Fruit fly (Drosophila melanogaster) whole organism, embryonic: Measurements from ENCODE around the gene CG4757.

Experiments
- Abd-B ChIP-seq: fragments of 200-800 bp; sonication (Bioruptor generic); optimal IDR thresholded peaks from 2 replicates; lab custom pipeline; 2018; ENCODE audit warnings: missing biosample characterization, mild to moderate bottlenecking, missing genetic modification characterization, moderate library complexity
- BEAF-32 ChIP-seq: fragments of 200-800 bp; sonication (Bioruptor generic); optimal IDR thresholded peaks from 3 replicates; lab custom pipeline; 2017; ENCODE audit warnings: missing biosample characterization, missing genetic modification characterization, mild to moderate bottlenecking, moderate library complexity, missing genetic modification reagents
- CG1024 ChIP-seq: fragments of 200-800 bp; sonication (Bioruptor generic); IDR thresholded peaks from 2 replicates; pipeline ENCODE4 v1.3.6; 2022; ENCODE audit warnings: missing biosample characterization, missing genetic modification characterization
- CG11695 ChIP-seq: fragments of 200-800 bp; sonication (Bioruptor generic); IDR thresholded peaks from 3 replicates; pipeline ENCODE4 v1.3.6; 2022; ENCODE audit warnings: missing biosample characterization, missing genetic modification characterization
- CG13424 ChIP-seq: fragments of 200-800 bp; sonication (Bioruptor generic); optimal IDR thresholded peaks from 2 replicates; lab custom pipeline; 2019; ENCODE audit warnings: missing biosample characterization, mild to moderate bottlenecking, missing genetic modification characterization, moderate library complexity
- CG13624 ChIP-seq: fragments of 200-800 bp; sonication (Bioruptor generic); optimal IDR thresholded peaks from 2 replicates; lab custom pipeline; 2016; ENCODE audit warnings: missing biosample characterization, missing genetic modification characterization
- CG14860 ChIP-seq: fragments of 200-800 bp; sonication (Bioruptor generic); IDR thresholded peaks from 3 replicates; pipeline ENCODE4 v1.3.6; 2022; ENCODE audit warnings: missing biosample characterization, missing genetic modification characterization; ENCODE audit not compliant: partially characterized antibody
- CG15479 ChIP-seq: fragments of 200-800 bp; sonication (Bioruptor generic); optimal IDR thresholded peaks from 3 replicates; lab custom pipeline; 2019; ENCODE audit warnings: missing biosample characterization, mild to moderate bottlenecking, missing genetic modification characterization, moderate library complexity
- CG17612 ChIP-seq: fragments of 200-800 bp; sonication (Bioruptor generic); IDR thresholded peaks from 2 replicates; pipeline ENCODE4 v1.3.6; 2022; ENCODE audit warnings: missing biosample characterization, missing genetic modification characterization
- CG2120 ChIP-seq: fragments of 200-800 bp; sonication (Bioruptor generic); optimal IDR thresholded peaks from 3 replicates; lab custom pipeline; 2016; ENCODE audit warnings: missing biosample characterization, missing genetic modification characterization
- CG2678 ChIP-seq: fragments of 200-800 bp; sonication (Bioruptor generic); optimal IDR thresholded peaks from 3 replicates; lab custom pipeline; 2019; ENCODE audit warnings: missing biosample characterization, mild to moderate bottlenecking, missing genetic modification characterization, moderate library complexity
- CG3163 ChIP-seq: fragments of 200-800 bp; sonication (Bioruptor generic); optimal IDR thresholded peaks from 3 replicates; lab custom pipeline; 2016; ENCODE audit warnings: missing biosample characterization, missing genetic modification characterization
- CG3995 ChIP-seq: fragments of 200-800 bp; sonication (Bioruptor generic); optimal IDR thresholded peaks from 3 replicates; lab custom pipeline; 2016; ENCODE audit warnings: missing biosample characterization, missing genetic modification characterization
- CG6254 ChIP-seq: fragments of 200-800 bp; sonication (Bioruptor generic); optimal IDR thresholded peaks from 3 replicates; lab custom pipeline; 2017; ENCODE audit warnings: mild to moderate bottlenecking, missing biosample characterization, missing genetic modification reagents, missing genetic modification characterization
- CG6689 ChIP-seq: fragments of 200-800 bp; sonication (Bioruptor generic); IDR thresholded peaks from 2 replicates; pipeline ENCODE4 v1.3.6; 2022; ENCODE audit warnings: missing biosample characterization, missing genetic modification characterization
- CG8924 ChIP-seq: fragments of 200-800 bp; optimal IDR thresholded peaks from 3 replicates; lab custom pipeline; 2019; ENCODE audit warnings: missing biosample characterization, mild to moderate bottlenecking, missing genetic modification characterization, moderate library complexity
- Chrac-16 ChIP-seq: fragments of 200-800 bp; sonication (Bioruptor generic); optimal IDR thresholded peaks from 3 replicates; lab custom pipeline; 2016; ENCODE audit warnings: missing biosample characterization, missing genetic modification characterization
- CrebB ChIP-seq: fragments of 200-800 bp; sonication (Bioruptor generic); optimal IDR thresholded peaks from 3 replicates; lab custom pipeline; 2018; ENCODE audit warnings: missing biosample characterization, mild to moderate bottlenecking, missing genetic modification characterization
- D ChIP-seq, 2 experiments: fragments of 200-800 bp in 1 of 2; fragments of >200 bp in 1 of 2; sonication (Bioruptor generic) in 1 of 2; optimal IDR thresholded peaks; 2 replicates in 1 of 2; 3 replicates in 1 of 2; lab custom pipeline; 2017; ENCODE audit warnings: mild to moderate bottlenecking in 1 of 2, missing biosample characterization in 1 of 2, missing genetic modification characterization in 1 of 2, missing genetic modification reagents in 1 of 2
- Ets65A ChIP-seq: fragments of 200-800 bp; sonication (Bioruptor generic); peaks from one replicate; lab custom pipeline; 2016; ENCODE audit warnings: missing biosample characterization, missing genetic modification characterization
- Gsc ChIP-seq: fragments of 200-800 bp; sonication (Bioruptor generic); IDR thresholded peaks from 2 replicates; pipeline ENCODE4 v1.3.6; 2022; ENCODE audit warnings: missing biosample characterization, missing genetic modification characterization
- Hand ChIP-seq: fragments of 200-800 bp; sonication (Bioruptor generic); optimal IDR thresholded peaks from 2 replicates; lab custom pipeline; 2017; ENCODE audit warnings: mild to moderate bottlenecking, missing biosample characterization, missing genetic modification reagents, missing genetic modification characterization
- MTF-1 ChIP-seq: fragments of 200-800 bp; sonication (Bioruptor generic); optimal IDR thresholded peaks from 2 replicates; lab custom pipeline; 2018; ENCODE audit warnings: missing biosample characterization, mild to moderate bottlenecking, missing genetic modification characterization, borderline replicate concordance
- Meics ChIP-seq: fragments of 200-800 bp; sonication (Bioruptor generic); optimal IDR thresholded peaks from 2 replicates; lab custom pipeline; 2017; ENCODE audit warnings: missing biosample characterization, mild to moderate bottlenecking, missing genetic modification characterization
- NC2α ChIP-seq: fragments of 200-800 bp; sonication (Bioruptor generic); optimal IDR thresholded peaks from 2 replicates; lab custom pipeline; 2016; ENCODE audit warnings: missing biosample characterization, missing genetic modification characterization
- NK7.1 ChIP-seq: fragments of 200-800 bp; sonication (Bioruptor generic); optimal IDR thresholded peaks from 3 replicates; lab custom pipeline; 2016; ENCODE audit warnings: missing biosample characterization, missing genetic modification characterization
- NfI ChIP-seq: fragments of 200-800 bp; sonication (Bioruptor generic); optimal IDR thresholded peaks from 3 replicates; lab custom pipeline; 2018; ENCODE audit warnings: missing biosample characterization, mild to moderate bottlenecking, missing genetic modification characterization, moderate library complexity
- Oli ChIP-seq: fragments of 200-800 bp; sonication (Bioruptor generic); optimal IDR thresholded peaks from 2 replicates; lab custom pipeline; 2018; ENCODE audit warnings: missing biosample characterization, mild to moderate bottlenecking, missing genetic modification characterization, moderate library complexity
- Xbp1 ChIP-seq: fragments of 200-800 bp; sonication (Bioruptor generic); optimal IDR thresholded peaks from 3 replicates; lab custom pipeline; 2016; ENCODE audit warnings: missing biosample characterization, mild to moderate bottlenecking, missing genetic modification characterization
- al ChIP-seq: fragments of 200-800 bp; sonication (Bioruptor generic); IDR thresholded peaks from 2 replicates; pipeline ENCODE4 v1.3.6; 2022; ENCODE audit warnings: missing biosample characterization, missing genetic modification characterization
- ash1 ChIP-seq: fragments of 200-800 bp; sonication (Bioruptor generic); optimal IDR thresholded peaks from 2 replicates; lab custom pipeline; 2018; ENCODE audit warnings: missing biosample characterization, mild to moderate bottlenecking, missing genetic modification characterization
- bab2 ChIP-seq: fragments of 200-800 bp; sonication (Bioruptor generic); optimal IDR thresholded peaks from 2 replicates; lab custom pipeline; 2016; ENCODE audit warnings: missing biosample characterization, missing genetic modification characterization
- bcd ChIP-seq: fragments of 200-800 bp; sonication (Bioruptor generic); optimal IDR thresholded peaks from 2 replicates; lab custom pipeline; 2017; ENCODE audit warnings: missing biosample characterization, mild to moderate bottlenecking, missing genetic modification characterization
- crc ChIP-seq: fragments of 200-800 bp; sonication (Bioruptor generic); optimal IDR thresholded peaks from 2 replicates; lab custom pipeline; 2016; ENCODE audit warnings: missing biosample characterization, missing genetic modification characterization
- dimm ChIP-seq: fragments of 200-800 bp; sonication (Bioruptor generic); IDR thresholded peaks from 2 replicates; pipeline ENCODE4 v1.3.6; 2022; ENCODE audit warnings: missing biosample characterization, missing genetic modification characterization
- dpn ChIP-seq, 2 experiments: fragments of 200-800 bp; sonication (Bioruptor generic); optimal IDR thresholded peaks; 3 replicates each; lab custom pipeline; 2016; ENCODE audit warnings: missing biosample characterization in 2 of 2, missing genetic modification characterization in 2 of 2
- fd3F ChIP-seq: fragments of 200-800 bp; sonication (Bioruptor generic); optimal IDR thresholded peaks from 2 replicates; lab custom pipeline; 2018; ENCODE audit warnings: missing biosample characterization, mild to moderate bottlenecking, missing genetic modification characterization, moderate library complexity
- gfzf ChIP-seq: fragments of 200-800 bp; sonication (Bioruptor generic); optimal IDR thresholded peaks from 2 replicates; lab custom pipeline; 2016; ENCODE audit warnings: missing biosample characterization, mild to moderate bottlenecking, missing genetic modification characterization, moderate library complexity
- her ChIP-seq: fragments of 200-800 bp; sonication (Bioruptor generic); optimal IDR thresholded peaks from 2 replicates; lab custom pipeline; 2016; ENCODE audit warnings: missing biosample characterization, missing genetic modification characterization
- lmd ChIP-seq: fragments of 200-800 bp; sonication (Bioruptor generic); IDR thresholded peaks from 2 replicates; pipeline ENCODE4 v1.3.6; 2022; ENCODE audit warnings: missing biosample characterization, missing genetic modification characterization
- otp ChIP-seq: fragments of 200-800 bp; sonication (Bioruptor generic); IDR thresholded peaks from 3 replicates; pipeline ENCODE4, ENCODE4 v1.3.6; 2022; ENCODE audit warnings: missing biosample characterization, missing genetic modification characterization
- phol ChIP-seq: fragments of 200-800 bp; sonication (Bioruptor generic); optimal IDR thresholded peaks from 3 replicates; lab custom pipeline; 2018; ENCODE audit warnings: missing biosample characterization, mild to moderate bottlenecking, missing genetic modification characterization, moderate library complexity
- rib ChIP-seq: fragments of 200-800 bp; sonication (Bioruptor generic); IDR thresholded peaks from 2 replicates; pipeline ENCODE4 v1.3.6; 2022; ENCODE audit warnings: missing biosample characterization, missing genetic modification characterization
- tin ChIP-seq: fragments of 200-800 bp; sonication (Bioruptor generic); optimal IDR thresholded peaks from 3 replicates; lab custom pipeline; 2016; ENCODE audit warnings: missing biosample characterization, missing genetic modification characterization
- toy ChIP-seq: fragments of 200-800 bp; sonication (Bioruptor generic); IDR thresholded peaks from 2 replicates; pipeline ENCODE4 v1.3.6; 2022; ENCODE audit warnings: missing biosample characterization, missing genetic modification characterization
- ttk ChIP-seq: fragments of 200-800 bp; sonication (Bioruptor generic); IDR thresholded peaks from 2 replicates; pipeline ENCODE4 v2.1.2; 2022; ENCODE audit warnings: missing biosample characterization, missing genetic modification characterization
- tx ChIP-seq: fragments of 200-800 bp; sonication (Bioruptor generic); optimal IDR thresholded peaks from 2 replicates; lab custom pipeline; 2016; ENCODE audit warnings: missing biosample characterization, missing genetic modification characterization
- unc-4 ChIP-seq: fragments of 200-800 bp; sonication (Bioruptor generic); IDR thresholded peaks from 2 replicates; pipeline ENCODE4 v1.3.6; 2022; ENCODE audit warnings: missing biosample characterization, missing genetic modification characterization; ENCODE audit not compliant: partially characterized antibody
- zen ChIP-seq: fragments of 200-800 bp; sonication (Bioruptor generic); optimal IDR thresholded peaks from 3 replicates; lab custom pipeline; 2018; ENCODE audit warnings: missing biosample characterization, mild to moderate bottlenecking, missing genetic modification characterization, moderate library complexity
- zfh1 ChIP-seq: fragments of 200-800 bp; sonication (Bioruptor generic); IDR thresholded peaks from 3 replicates; pipeline ENCODE4 v1.3.6; 2022; ENCODE audit warnings: missing biosample characterization, missing genetic modification characterization

Gene CG4757

DNA sequence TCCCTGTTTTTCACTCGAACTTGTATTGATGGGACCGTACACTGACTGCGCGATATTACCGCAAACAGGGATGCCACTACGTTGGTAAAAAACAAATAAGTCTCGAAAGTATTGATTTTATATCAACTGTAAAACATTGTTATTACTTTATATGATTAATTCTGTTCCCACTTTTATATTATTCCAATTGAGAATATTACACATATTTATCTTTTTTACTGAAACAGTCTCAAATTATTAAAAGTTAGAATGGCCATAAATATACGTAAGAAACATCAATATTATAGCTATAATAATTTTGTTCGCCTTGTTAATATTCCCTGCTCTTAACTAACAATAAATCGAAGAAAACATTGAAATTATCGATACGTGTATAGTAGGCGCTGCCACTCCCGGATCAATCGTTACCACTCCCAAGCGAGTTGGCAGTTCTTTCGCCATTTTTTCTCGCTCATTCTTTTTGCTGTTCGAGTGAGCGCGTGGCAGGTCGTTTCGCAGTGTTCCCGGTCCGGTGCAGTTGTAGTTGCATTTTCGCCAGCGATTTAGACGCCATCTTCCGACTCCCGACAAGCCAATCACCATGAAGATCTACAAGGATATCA is 48.9 kb downstream of the CG4757 start, which contains the start of the genes SdhC and Tctp (continued):
- no peak for TF ChIP-seq ash1 (GFP tag; lab: Kevin White, UChicago)
- TF ChIP-seq CG13424 (tag; lab: Kevin White, UChicago), result peak; percentile 60
- TF ChIP-seq CG2678, result peak; percentile 52
- TF ChIP-seq CG3995 (GFP tag; lab: Kevin White, UChicago), result peak; percentile 45
- no peak for TF ChIP-seq fd3F (GFP tag; lab: Kevin White, UChicago)
- peak; percentile 62 for TF ChIP-seq Meics
- peak; percentile 88 for TF ChIP-seq Ets65A (GFP tag; lab: Kevin White, UChicago)
- TF ChIP-seq CG13624 (GFP tag; lab: Kevin White, UChicago), result peak; percentile 43
- TF ChIP-seq CG1024 (GFP tag; lab: Robert Waterston, UW), result no peak
- no peak for TF ChIP-seq dimm (GFP tag; lab: Robert Waterston, UW)
- no peak for TF ChIP-seq Hand (GFP tag; lab: Kevin White, UChicago)
- TF ChIP-seq crc (GFP tag; lab: Kevin White, UChicago), result no peak
- TF ChIP-seq gfzf (GFP tag; lab: Kevin White, UChicago), result peak; percentile 75
- peak; percentile 18 for TF ChIP-seq bab2 (GFP tag; lab: Kevin White, UChicago)
- TF ChIP-seq toy (GFP tag; lab: Robert Waterston, UW), result no peak
- TF ChIP-seq NfI (GFP tag; lab: Kevin White, UChicago), result peak; percentile 38
- TF ChIP-seq ttk (GFP tag; lab: Robert Waterston, UW), result no peak
- no peak for TF ChIP-seq MTF-1
- peak; percentile 61 for TF ChIP-seq Xbp1 (GFP tag; lab: Kevin White, UChicago)
- no peak for TF ChIP-seq NC2α (GFP tag; lab: Kevin White, UChicago)
- peak; percentile 73 for TF ChIP-seq CG2120 (GFP tag; lab: Kevin White, UChicago)
- TF ChIP-seq al, result no peak
- TF ChIP-seq bcd (GFP tag; lab: Kevin White, UChicago), result peak; percentile 22
- TF ChIP-seq tin, result peak; percentile 49
- TF ChIP-seq otp (GFP tag; lab: Robert Waterston, UW), result no peak
- 0 out of 2 replicates have a peak, but pooled peaks have one; percentile 51 for TF ChIP-seq unc-4
- TF ChIP-seq CG17612, result no peak
- no peak for TF ChIP-seq Gsc
- TF ChIP-seq BEAF-32 (GFP tag; lab: Kevin White, UChicago), result peak; percentile 78
- no peak for TF ChIP-seq D (optimal IDR thresholded peaks at IDR 0.05; lab: Kevin White, UChicago)
- TF ChIP-seq D (GFP tag; optimal IDR thresholded peaks at IDR 0.05; lab: Kevin White, UChicago), result no peak
- TF ChIP-seq her (GFP tag; lab: Kevin White, UChicago), result no peak
- peak; percentile 32 to 36 for TF ChIP-seq dpn (GFP tag; optimal IDR thresholded peaks at IDR 0.05; lab: Kevin White, UChicago)
- peak; percentile 46 for TF ChIP-seq CG8924 (tag; lab: Kevin White, UChicago)
- no peak for TF ChIP-seq NK7.1 (GFP tag; lab: Kevin White, UChicago)
- no peak for TF ChIP-seq CrebB (tag; lab: Kevin White, UChicago)
- peak; percentile 70 for TF ChIP-seq zen
- no peak for TF ChIP-seq tx (GFP tag; lab: Kevin White, UChicago)
- TF ChIP-seq CG6254 (GFP tag; lab: Kevin White, UChicago), result no peak
- TF ChIP-seq CG3163 (GFP tag; lab: Kevin White, UChicago), result no peak
- no peak; the same call in 2 of the 3 replicates for TF ChIP-seq zfh1
- TF ChIP-seq CG15479 (GFP tag; lab: Kevin White, UChicago), result no peak
- TF ChIP-seq CG11695, result no peak
- TF ChIP-seq lmd (GFP tag; lab: Robert Waterston, UW), result no peak
- TF ChIP-seq CG14860 (GFP tag; lab: Robert Waterston, UW), result no peak
- peak; percentile 97 for TF ChIP-seq phol (tag; lab: Kevin White, UChicago)
- TF ChIP-seq rib, result peak; percentile 74; the same call in 1 of the 2 replicates
- peak; percentile 27 for TF ChIP-seq Chrac-16
- no peak for TF ChIP-seq Oli (tag; lab: Kevin White, UChicago)
- TF ChIP-seq Abd-B, result peak; percentile 46
- no peak for TF ChIP-seq CG6689 (GFP tag; lab: Robert Waterston, UW)
